Fruit fly (Drosophila melanogaster) whole organism: ENCODE results near the gene sp3.

Experiments
- Dll ChIP-seq: fragments of >200 bp; optimal IDR thresholded peaks from 2 replicates; lab custom pipeline; 2017
- psq ChIP-seq: fragments of >200 bp; optimal IDR thresholded peaks from 2 replicates; lab custom pipeline; 2017
- usp ChIP-seq: fragments of >200 bp; optimal IDR thresholded peaks from 2 replicates; lab custom pipeline; 2017; ENCODE audit warnings: missing biosample characterization, missing genetic modification characterization, mixed read lengths

DNA sequence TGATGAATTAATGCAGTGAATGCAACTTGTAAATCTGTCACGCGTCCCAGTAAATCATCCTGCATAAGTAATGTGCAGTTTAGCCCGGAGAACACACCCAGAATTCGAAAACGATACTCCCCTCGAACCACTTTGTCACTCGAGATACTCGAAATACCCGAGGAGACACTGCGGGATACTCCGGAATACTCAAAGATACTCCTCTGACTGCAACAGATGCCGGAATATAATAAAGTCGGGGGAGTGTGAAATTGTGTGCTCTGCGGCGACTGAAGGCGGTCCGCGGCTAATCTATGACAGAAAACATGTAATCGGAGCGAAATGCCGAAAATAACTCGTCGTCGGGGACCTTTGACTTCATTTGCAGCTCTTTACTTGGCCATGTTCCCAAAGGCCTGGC is 45.6 kb downstream of the sp3 start:
- TF ChIP-seq usp (GFP tag; lab: Kevin White, UChicago) (no peak), Dll (lab: Kevin White, UChicago) (no peak), psq (lab: Kevin White, UChicago) (no peak)
